Fruit fly (Drosophila melanogaster) whole organism, embryonic: Measurements from ENCODE around the gene CG13377.

Experiments used
- Abd-B ChIP-seq: fragments of 200-800 bp; sonication (Bioruptor generic); optimal IDR thresholded peaks from 2 replicates; lab custom pipeline; 2018; ENCODE audit warnings: missing biosample characterization, mild to moderate bottlenecking, missing genetic modification characterization, moderate library complexity
- B-H1 ChIP-seq: fragments of 200-800 bp; sonication (Bioruptor generic); IDR thresholded peaks from 3 replicates; pipeline ENCODE4 v1.3.6; 2022; ENCODE audit warnings: missing biosample characterization, missing genetic modification characterization
- C15 ChIP-seq: fragments of 200-800 bp; sonication (Bioruptor generic); IDR thresholded peaks from 3 replicates; pipeline ENCODE4 v1.3.6; 2022; ENCODE audit warnings: missing biosample characterization, missing genetic modification characterization
- CG10321 ChIP-seq: fragments of 200-800 bp; sonication (Bioruptor generic); IDR thresholded peaks from 2 replicates; pipeline ENCODE4 v1.3.6; 2022; ENCODE audit warnings: missing biosample characterization, missing genetic modification characterization
- CG11398 ChIP-seq: fragments of 200-800 bp; sonication (Bioruptor generic); optimal IDR thresholded peaks from 2 replicates; lab custom pipeline; 2016; ENCODE audit warnings: missing biosample characterization, missing genetic modification characterization
- CG11456 ChIP-seq: fragments of 200-800 bp; sonication (Bioruptor generic); IDR thresholded peaks from 3 replicates; pipeline ENCODE4 v1.3.6; 2022; ENCODE audit warnings: missing biosample characterization, missing genetic modification characterization
- CG12769 ChIP-seq: fragments of 200-800 bp; sonication (Bioruptor generic); optimal IDR thresholded peaks from 2 replicates; lab custom pipeline; 2019; ENCODE audit warnings: missing biosample characterization, mild to moderate bottlenecking, missing genetic modification characterization, moderate library complexity
- CG14014 ChIP-seq: fragments of 200-800 bp; sonication (Bioruptor generic); IDR thresholded peaks from 2 replicates; pipeline ENCODE4 v1.3.6; 2022; ENCODE audit warnings: missing biosample characterization, missing genetic modification characterization
- CG14667 ChIP-seq: fragments of 200-800 bp; sonication (Bioruptor generic); IDR thresholded peaks from 2 replicates; pipeline ENCODE4 v1.3.6; 2022; ENCODE audit warnings: missing biosample characterization, missing genetic modification characterization
- CG14860 ChIP-seq: fragments of 200-800 bp; sonication (Bioruptor generic); IDR thresholded peaks from 3 replicates; pipeline ENCODE4 v1.3.6; 2022; ENCODE audit warnings: missing biosample characterization, missing genetic modification characterization; ENCODE audit not compliant: partially characterized antibody
- CG14965 ChIP-seq: fragments of 200-800 bp; sonication (Bioruptor generic); optimal IDR thresholded peaks from 2 replicates; lab custom pipeline; 2016; ENCODE audit warnings: missing biosample characterization, missing genetic modification characterization, borderline replicate concordance
- CG15011 ChIP-seq: fragments of 200-800 bp; sonication (Bioruptor generic); optimal IDR thresholded peaks from 3 replicates; lab custom pipeline; 2018; ENCODE audit warnings: missing biosample characterization, mild to moderate bottlenecking, missing genetic modification characterization
- CG15073 ChIP-seq: fragments of 200-800 bp; sonication (Bioruptor generic); optimal IDR thresholded peaks from 2 replicates; lab custom pipeline; 2016; ENCODE audit warnings: missing biosample characterization, missing genetic modification characterization
- CG30403 ChIP-seq: fragments of 200-800 bp; sonication (Bioruptor generic); optimal IDR thresholded peaks from 3 replicates; lab custom pipeline; 2016; ENCODE audit warnings: missing biosample characterization, missing genetic modification characterization
- CG30431 ChIP-seq: fragments of 200-800 bp; sonication (Bioruptor generic); optimal IDR thresholded peaks from 2 replicates; lab custom pipeline; 2017; ENCODE audit warnings: missing biosample characterization, missing genetic modification characterization
- CG5245 ChIP-seq: fragments of 200-800 bp; sonication (Bioruptor generic); optimal IDR thresholded peaks from 3 replicates; lab custom pipeline; 2016; ENCODE audit warnings: missing biosample characterization, missing genetic modification characterization
- CG6654 ChIP-seq: fragments of 200-800 bp; sonication (Bioruptor generic); optimal IDR thresholded peaks from 2 replicates; lab custom pipeline; 2017; ENCODE audit warnings: missing biosample characterization, mild to moderate bottlenecking, missing genetic modification characterization
- Dref ChIP-seq: fragments of 200-800 bp; sonication (Bioruptor generic); IDR thresholded peaks from 2 replicates; pipeline ENCODE4 v1.3.6; 2022; ENCODE audit warnings: missing biosample characterization, missing genetic modification characterization
- Gug ChIP-seq: fragments of 200-800 bp; sonication (Bioruptor generic); IDR thresholded peaks from 4 replicates; pipeline ENCODE4 v1.3.6; 2022; ENCODE audit warnings: missing biosample characterization, missing genetic modification characterization
- HLH3B ChIP-seq: fragments of 200-800 bp; sonication (Bioruptor generic); IDR thresholded peaks from 2 replicates; pipeline ENCODE4 v1.3.6; 2022; ENCODE audit warnings: missing biosample characterization, missing genetic modification characterization
- HLH54F ChIP-seq: fragments of 200-800 bp; sonication (Bioruptor generic); optimal IDR thresholded peaks from 3 replicates; lab custom pipeline; 2016; ENCODE audit warnings: missing biosample characterization, missing genetic modification characterization
- HmgZ ChIP-seq: fragments of 200-800 bp; sonication (Bioruptor generic); optimal IDR thresholded peaks from 2 replicates; lab custom pipeline; 2018; ENCODE audit warnings: missing biosample characterization, mild to moderate bottlenecking, missing genetic modification characterization
- Hr78 ChIP-seq, 2 experiments: fragments of 200-800 bp in 1 of 2; fragments of >200 bp in 1 of 2; sonication (Bioruptor generic) in 1 of 2; optimal IDR thresholded peaks; 2 replicates each; lab custom pipeline; 2017 to 2019; ENCODE audit warnings: missing biosample characterization in 2 of 2, missing genetic modification characterization in 2 of 2, mild to moderate bottlenecking in 1 of 2, moderate library complexity in 1 of 2
- Mad ChIP-seq: fragments of 200-800 bp; sonication (Bioruptor generic); optimal IDR thresholded peaks from 2 replicates; lab custom pipeline; 2016; ENCODE audit warnings: missing biosample characterization, missing genetic modification characterization
- Max ChIP-seq: fragments of 200-800 bp; sonication (Bioruptor generic); optimal IDR thresholded peaks from 2 replicates; lab custom pipeline; 2016; ENCODE audit warnings: missing biosample characterization, mild to moderate bottlenecking, missing genetic modification characterization
- Myb ChIP-seq: fragments of 200-800 bp; sonication (Bioruptor generic); optimal IDR thresholded peaks from 2 replicates; lab custom pipeline; 2016; ENCODE audit warnings: missing biosample characterization, missing genetic modification characterization
- NC2α ChIP-seq: fragments of 200-800 bp; sonication (Bioruptor generic); optimal IDR thresholded peaks from 2 replicates; lab custom pipeline; 2016; ENCODE audit warnings: missing biosample characterization, missing genetic modification characterization
- NFAT ChIP-seq: fragments of 200-800 bp; sonication (Bioruptor generic); IDR thresholded peaks from 2 replicates; pipeline ENCODE4 v1.3.6; 2022; ENCODE audit warnings: missing biosample characterization, missing genetic modification characterization
- PHDP ChIP-seq: fragments of 200-800 bp; sonication (Bioruptor generic); optimal IDR thresholded peaks from 3 replicates; lab custom pipeline; 2018; ENCODE audit warnings: missing biosample characterization, mild to moderate bottlenecking, missing genetic modification characterization, moderate library complexity
- Ravus ChIP-seq: fragments of 200-800 bp; sonication (Bioruptor generic); IDR thresholded peaks from 2 replicates; pipeline ENCODE4 v1.3.6; 2022; ENCODE audit warnings: missing biosample characterization, missing genetic modification characterization
- Sin3A ChIP-seq: fragments of >200 bp; optimal IDR thresholded peaks from 2 replicates; lab custom pipeline; 2018
- Sox102F ChIP-seq: fragments of 200-800 bp; sonication (Bioruptor generic); optimal IDR thresholded peaks from 2 replicates; lab custom pipeline; 2018; ENCODE audit warnings: missing biosample characterization, mild to moderate bottlenecking, missing genetic modification characterization, moderate library complexity
- Spps ChIP-seq: fragments of 200-800 bp; sonication (Bioruptor generic); optimal IDR thresholded peaks from 2 replicates; lab custom pipeline; 2018; ENCODE audit warnings: missing biosample characterization, mild to moderate bottlenecking, missing genetic modification characterization
- Tbp ChIP-seq: fragments of >200 bp; optimal IDR thresholded peaks from 2 replicates; lab custom pipeline; 2018; ENCODE audit warnings: missing biosample characterization, missing genetic modification characterization
- ara ChIP-seq: fragments of 200-800 bp; sonication (Bioruptor generic); IDR thresholded peaks from 2 replicates; pipeline ENCODE4 v1.3.6; 2022; ENCODE audit warnings: missing biosample characterization, missing genetic modification characterization
- bowl ChIP-seq: fragments of 200-800 bp; sonication (Bioruptor generic); IDR thresholded peaks from 2 replicates; pipeline ENCODE4 v1.3.6; 2022; ENCODE audit warnings: missing biosample characterization, missing genetic modification characterization
- bsh ChIP-seq, 2 experiments: fragments of 200-800 bp; sonication (Bioruptor generic); optimal IDR thresholded peaks; 2 replicates each; lab custom pipeline; 2017 to 2018; ENCODE audit warnings: mild to moderate bottlenecking in 2 of 2, missing biosample characterization in 2 of 2, missing genetic modification characterization in 2 of 2, moderate library complexity in 1 of 2
- btn ChIP-seq: fragments of 200-800 bp; sonication (Bioruptor generic); optimal IDR thresholded peaks from 2 replicates; lab custom pipeline; 2016; ENCODE audit warnings: missing biosample characterization, missing genetic modification characterization
- chm ChIP-seq: fragments of 200-800 bp; sonication (Bioruptor generic); IDR thresholded peaks from 2 replicates; pipeline ENCODE4 v1.3.6; 2022; ENCODE audit warnings: missing biosample characterization, missing genetic modification characterization
- ems ChIP-seq: fragments of 200-800 bp; sonication (Bioruptor generic); optimal IDR thresholded peaks from 3 replicates; lab custom pipeline; 2016; ENCODE audit warnings: missing biosample characterization, missing genetic modification characterization
- exex ChIP-seq: fragments of 200-800 bp; sonication (Bioruptor generic); optimal IDR thresholded peaks from 4 replicates; lab custom pipeline; 2018; ENCODE audit warnings: missing biosample characterization, mild to moderate bottlenecking, missing genetic modification characterization, moderate library complexity
- fd102C ChIP-seq: fragments of 200-800 bp; sonication (Bioruptor generic); optimal IDR thresholded peaks from 2 replicates; lab custom pipeline; 2018; ENCODE audit warnings: missing biosample characterization, mild to moderate bottlenecking, missing genetic modification characterization, moderate library complexity
- fd3F ChIP-seq: fragments of 200-800 bp; sonication (Bioruptor generic); optimal IDR thresholded peaks from 2 replicates; lab custom pipeline; 2018; ENCODE audit warnings: missing biosample characterization, mild to moderate bottlenecking, missing genetic modification characterization, moderate library complexity
- grau ChIP-seq: fragments of 200-800 bp; optimal IDR thresholded peaks from 3 replicates; lab custom pipeline; 2019; ENCODE audit warnings: missing biosample characterization, mild to moderate bottlenecking, missing genetic modification characterization, moderate library complexity
- gsb ChIP-seq: fragments of 200-800 bp; sonication (Bioruptor generic); IDR thresholded peaks from 2 replicates; pipeline ENCODE4 v1.3.6; 2022; ENCODE audit warnings: missing biosample characterization, missing genetic modification characterization
- her ChIP-seq: fragments of 200-800 bp; sonication (Bioruptor generic); optimal IDR thresholded peaks from 2 replicates; lab custom pipeline; 2016; ENCODE audit warnings: missing biosample characterization, missing genetic modification characterization
- insv ChIP-seq, 2 experiments: fragments of 200-800 bp; sonication (Bioruptor generic); optimal IDR thresholded peaks; 3 replicates each; lab custom pipeline; 2016 to 2018; ENCODE audit warnings: missing biosample characterization in 2 of 2, missing genetic modification characterization in 2 of 2
- kay ChIP-seq: fragments of 200-800 bp; sonication (Bioruptor generic); optimal IDR thresholded peaks from 2 replicates; lab custom pipeline; 2016; ENCODE audit warnings: missing biosample characterization, missing genetic modification characterization
- kni ChIP-seq: fragments of 200-800 bp; sonication (Bioruptor generic); optimal IDR thresholded peaks from 3 replicates; lab custom pipeline; 2017; ENCODE audit warnings: mild to moderate bottlenecking, missing biosample characterization, missing genetic modification reagents, missing genetic modification characterization
- sim ChIP-seq: fragments of 200-800 bp; sonication (Bioruptor generic); IDR thresholded peaks from 2 replicates; pipeline ENCODE4 v1.3.6; 2022; ENCODE audit warnings: missing biosample characterization, missing genetic modification characterization
- tgo ChIP-seq: fragments of 200-800 bp; sonication (Bioruptor generic); IDR thresholded peaks from 3 replicates; pipeline ENCODE4 v1.3.6; 2022; ENCODE audit warnings: missing biosample characterization, missing genetic modification characterization
- usp ChIP-seq: fragments of >200 bp; optimal IDR thresholded peaks from 2 replicates; lab custom pipeline; 2017; ENCODE audit warnings: missing biosample characterization, missing genetic modification characterization

The CG13377 gene

dm6 chrX:279097-279727 is 15.4 kb upstream of the CG13377 start, which contains the start of the genes CG3777 and ewg (continued):
- no peak for TF ChIP-seq grau (tag; lab: Kevin White, UChicago)
- no peak for TF ChIP-seq ems
- TF ChIP-seq Max (GFP tag; lab: Kevin White, UChicago): no peak
- peak; percentile 33 for TF ChIP-seq her (GFP tag; lab: Kevin White, UChicago)
- no peak for TF ChIP-seq CG14667
- peak; percentile 93 for TF ChIP-seq CG14860
- no peak for TF ChIP-seq fd3F
- no peak for TF ChIP-seq gsb (GFP tag; lab: Robert Waterston, UW)
- no peak for TF ChIP-seq kay
- no peak for TF ChIP-seq HLH54F (GFP tag; lab: Kevin White, UChicago)
- peak; percentile 42 for TF ChIP-seq CG12769
- TF ChIP-seq insv (GFP tag; optimal IDR thresholded peaks at IDR 0.05; lab: Kevin White, UChicago): no peak
- TF ChIP-seq C15 (GFP tag; lab: Robert Waterston, UW): no peak
- no peak for TF ChIP-seq CG11456 (GFP tag; lab: Robert Waterston, UW)
- no peak for TF ChIP-seq CG14965
- peak; percentile 63 for TF ChIP-seq Sin3A
- no peak for TF ChIP-seq chm (GFP tag; lab: Robert Waterston, UW)
- TF ChIP-seq Sox102F (GFP tag; lab: Kevin White, UChicago): no peak
- no peak for TF ChIP-seq Spps (tag; lab: Kevin White, UChicago)
- TF ChIP-seq B-H1 (GFP tag; lab: Robert Waterston, UW): no peak
- TF ChIP-seq Dref (GFP tag; lab: Robert Waterston, UW): peak; percentile 89
- no peak for TF ChIP-seq NFAT (GFP tag; lab: Robert Waterston, UW)
- no peak for TF ChIP-seq CG15073 (GFP tag; lab: Kevin White, UChicago)
- no peak for TF ChIP-seq btn (GFP tag; lab: Kevin White, UChicago)
- no peak for TF ChIP-seq CG5245 (GFP tag; lab: Kevin White, UChicago)
- TF ChIP-seq CG10321 (GFP tag; lab: Robert Waterston, UW): no peak
- no peak for TF ChIP-seq tgo (GFP tag; lab: Robert Waterston, UW)
- TF ChIP-seq Hr78 (GFP tag; optimal IDR thresholded peaks at IDR 0.05; lab: Kevin White, UChicago): no peak
- no peak for TF ChIP-seq ara
- peak; percentile 6 for TF ChIP-seq exex (tag; lab: Kevin White, UChicago)
- TF ChIP-seq Ravus (GFP tag; lab: Robert Waterston, UW): no peak
- TF ChIP-seq Abd-B (GFP tag; lab: Kevin White, UChicago): no peak
- no peak for TF ChIP-seq usp (GFP tag; lab: Kevin White, UChicago)
- TF ChIP-seq fd102C (GFP tag; lab: Kevin White, UChicago): no peak
- TF ChIP-seq HmgZ (tag; lab: Kevin White, UChicago): peak; percentile 66
- no peak for TF ChIP-seq Mad (GFP tag; lab: Kevin White, UChicago)
- no peak for TF ChIP-seq sim
- TF ChIP-seq bowl (GFP tag; lab: Robert Waterston, UW): no peak
- TF ChIP-seq Gug (GFP tag; lab: Robert Waterston, UW): no peak
- TF ChIP-seq CG30431: no peak
- no peak for TF ChIP-seq CG6654 (GFP tag; lab: Kevin White, UChicago)
- TF ChIP-seq Tbp (GFP tag; lab: Kevin White, UChicago): no peak
- no peak for TF ChIP-seq CG15011 (GFP tag; lab: Kevin White, UChicago)
- no peak for TF ChIP-seq kni (GFP tag; lab: Kevin White, UChicago)
- no peak for TF ChIP-seq CG11398
- no peak for TF ChIP-seq CG14014
- TF ChIP-seq NC2α (GFP tag; lab: Kevin White, UChicago): no peak
- peak; percentile 63 for TF ChIP-seq Myb (GFP tag; lab: Kevin White, UChicago)
- TF ChIP-seq HLH3B (GFP tag; lab: Robert Waterston, UW): no peak
- TF ChIP-seq CG30403 (GFP tag; lab: Kevin White, UChicago): no peak
- no peak for TF ChIP-seq bsh (GFP tag; optimal IDR thresholded peaks at IDR 0.05; lab: Kevin White, UChicago)
- no peak for TF ChIP-seq PHDP (tag; lab: Kevin White, UChicago)
